Fruit fly (Drosophila melanogaster) whole organism, prepupa: ENCODE measurements around the gene CG43098.

Source experiments
- Blimp-1 ChIP-seq: fragments of 200-800 bp; sonication (Bioruptor generic); optimal IDR thresholded peaks from 3 replicates; lab custom pipeline; 2017; ENCODE audit warnings: missing biosample characterization, missing genetic modification characterization, mild to moderate bottlenecking, moderate library complexity, missing genetic modification reagents
- CG10631 ChIP-seq: fragments of 200-800 bp; sonication (Bioruptor generic); optimal IDR thresholded peaks from 2 replicates; lab custom pipeline; 2016; ENCODE audit warnings: missing biosample characterization, missing genetic modification characterization
- CG10669 ChIP-seq: fragments of 200-800 bp; sonication (Bioruptor generic); optimal IDR thresholded peaks from 3 replicates; lab custom pipeline; 2018; ENCODE audit warnings: missing biosample characterization, mild to moderate bottlenecking, missing genetic modification characterization, moderate library complexity
- CG11294 ChIP-seq: fragments of 200-800 bp; sonication (Bioruptor generic); IDR thresholded peaks from 2 replicates; pipeline ENCODE4 v1.3.6; 2022; ENCODE audit warnings: missing biosample characterization, missing genetic modification characterization
- CG11762 ChIP-seq: fragments of 200-800 bp; sonication (Bioruptor generic); optimal IDR thresholded peaks from 3 replicates; lab custom pipeline; 2016; ENCODE audit warnings: missing biosample characterization, missing genetic modification characterization; ENCODE audit not compliant: insufficient read depth
- CG15336 ChIP-seq: fragments of 200-800 bp; sonication (Bioruptor generic); IDR thresholded peaks from 2 replicates; pipeline ENCODE4 v1.3.6; 2022; ENCODE audit warnings: missing biosample characterization, missing genetic modification characterization
- CG1621 ChIP-seq: fragments of 200-800 bp; sonication (Bioruptor generic); optimal IDR thresholded peaks from 3 replicates; lab custom pipeline; 2018; ENCODE audit warnings: missing biosample characterization, mild to moderate bottlenecking, missing genetic modification characterization
- CG16779 ChIP-seq: fragments of 200-800 bp; sonication (Bioruptor generic); optimal IDR thresholded peaks from 3 replicates; lab custom pipeline; 2017; ENCODE audit warnings: missing biosample characterization, mild to moderate bottlenecking, missing genetic modification characterization
- CG3032 ChIP-seq: fragments of 200-800 bp; optimal IDR thresholded peaks from 2 replicates; lab custom pipeline; 2019; ENCODE audit warnings: missing biosample characterization, mild to moderate bottlenecking, missing genetic modification characterization, moderate library complexity
- CG31627 ChIP-seq: fragments of 200-800 bp; sonication (Bioruptor generic); optimal IDR thresholded peaks from 3 replicates; lab custom pipeline; 2016; ENCODE audit warnings: missing biosample characterization, missing genetic modification characterization
- CG32006 ChIP-seq: fragments of 200-800 bp; sonication (Bioruptor generic); optimal IDR thresholded peaks from 3 replicates; lab custom pipeline; 2017; ENCODE audit warnings: missing biosample characterization, mild to moderate bottlenecking, missing genetic modification characterization
- CG34406 ChIP-seq: fragments of 200-800 bp; sonication (Bioruptor generic); optimal IDR thresholded peaks from 3 replicates; lab custom pipeline; 2016; ENCODE audit warnings: missing biosample characterization, missing genetic modification characterization
- CG3919 ChIP-seq: fragments of 200-800 bp; sonication (Bioruptor generic); optimal IDR thresholded peaks from 3 replicates; lab custom pipeline; 2016; ENCODE audit warnings: missing biosample characterization, missing genetic modification characterization
- CG4318 ChIP-seq: fragments of 200-800 bp; sonication (Bioruptor generic); optimal IDR thresholded peaks from 3 replicates; lab custom pipeline; 2017; ENCODE audit warnings: missing biosample characterization, mild to moderate bottlenecking, missing genetic modification characterization
- CG6163 ChIP-seq: fragments of 200-800 bp; sonication (Bioruptor generic); IDR thresholded peaks from 3 replicates; pipeline ENCODE4 v1.3.6; 2022; ENCODE audit warnings: missing biosample characterization, missing genetic modification characterization
- CG6276 ChIP-seq: fragments of 200-800 bp; sonication (Bioruptor generic); optimal IDR thresholded peaks from 2 replicates; lab custom pipeline; 2017; ENCODE audit warnings: missing biosample characterization, mild to moderate bottlenecking, missing genetic modification characterization
- CG6792 ChIP-seq: fragments of 200-800 bp; sonication (Bioruptor generic); optimal IDR thresholded peaks from 3 replicates; lab custom pipeline; 2016; ENCODE audit warnings: missing biosample characterization, missing genetic modification characterization
- CG6808 ChIP-seq: fragments of 200-800 bp; sonication (Bioruptor generic); optimal IDR thresholded peaks from 3 replicates; lab custom pipeline; 2017; ENCODE audit warnings: missing biosample characterization, missing genetic modification characterization, mild to moderate bottlenecking, moderate library complexity, missing genetic modification reagents
- CG6854 ChIP-seq: fragments of 200-800 bp; sonication (Bioruptor generic); optimal IDR thresholded peaks from 2 replicates; lab custom pipeline; 2017; ENCODE audit warnings: missing biosample characterization, mild to moderate bottlenecking, missing genetic modification characterization
- CG7368 ChIP-seq: fragments of 200-800 bp; sonication (Bioruptor generic); optimal IDR thresholded peaks from 3 replicates; lab custom pipeline; 2016; ENCODE audit warnings: missing biosample characterization, missing genetic modification characterization
- CG8119 ChIP-seq: fragments of 200-800 bp; sonication (Bioruptor generic); IDR thresholded peaks from 3 replicates; pipeline ENCODE4 v1.3.6; 2022; ENCODE audit warnings: missing biosample characterization, missing genetic modification characterization
- CG8319 ChIP-seq: fragments of 200-800 bp; sonication (Bioruptor generic); optimal IDR thresholded peaks from 3 replicates; lab custom pipeline; 2016; ENCODE audit warnings: missing biosample characterization, missing genetic modification characterization
- CG8632 ChIP-seq: fragments of 200-800 bp; sonication (Bioruptor generic); optimal IDR thresholded peaks from 3 replicates; lab custom pipeline; 2016; ENCODE audit warnings: missing biosample characterization, missing genetic modification characterization
- CG9139 ChIP-seq: fragments of 200-800 bp; sonication (Bioruptor generic); optimal IDR thresholded peaks from 3 replicates; lab custom pipeline; 2017; ENCODE audit warnings: missing biosample characterization, mild to moderate bottlenecking, missing genetic modification characterization
- Eip78C ChIP-seq: fragments of 200-800 bp; sonication (Bioruptor generic); peaks from one replicate; lab custom pipeline; 2016; ENCODE audit warnings: missing biosample characterization, missing genetic modification characterization
- Eip93F ChIP-seq: fragments of 200-800 bp; sonication (Bioruptor generic); optimal IDR thresholded peaks from 2 replicates; lab custom pipeline; 2016; ENCODE audit warnings: missing biosample characterization, mild to moderate bottlenecking, missing genetic modification characterization
- Ets21C ChIP-seq: fragments of 200-800 bp; sonication (Bioruptor generic); optimal IDR thresholded peaks from 3 replicates; lab custom pipeline; 2016; ENCODE audit warnings: missing biosample characterization, missing genetic modification characterization
- Ets96B ChIP-seq: fragments of 200-800 bp; optimal IDR thresholded peaks from 2 replicates; lab custom pipeline; 2019; ENCODE audit warnings: missing biosample characterization, mild to moderate bottlenecking, missing genetic modification characterization, moderate library complexity
- Gug ChIP-seq: fragments of 200-800 bp; sonication (Bioruptor generic); IDR thresholded peaks from 2 replicates; pipeline ENCODE4 v1.3.6; 2022; ENCODE audit warnings: missing biosample characterization, missing genetic modification characterization
- Hr38 ChIP-seq: sonication (Bioruptor generic); optimal IDR thresholded peaks from 2 replicates; lab custom pipeline; 2016; ENCODE audit warnings: missing biosample characterization, missing genetic modification characterization
- Hr39 ChIP-seq: fragments of 200-800 bp; sonication (Bioruptor generic); optimal IDR thresholded peaks from 2 replicates; lab custom pipeline; 2016; ENCODE audit warnings: missing biosample characterization, missing genetic modification characterization
- Hr4 ChIP-seq: fragments of 200-800 bp; sonication (Bioruptor generic); optimal IDR thresholded peaks from 3 replicates; lab custom pipeline; 2016; ENCODE audit warnings: missing biosample characterization, missing genetic modification characterization
- Met ChIP-seq: fragments of 200-800 bp; sonication (Bioruptor generic); optimal IDR thresholded peaks from 3 replicates; lab custom pipeline; 2016; ENCODE audit warnings: missing biosample characterization, missing genetic modification characterization
- Smox ChIP-seq: fragments of 200-800 bp; sonication (Bioruptor generic); optimal IDR thresholded peaks from 3 replicates; lab custom pipeline; 2016; ENCODE audit warnings: missing biosample characterization, missing genetic modification characterization
- Sox102F ChIP-seq: fragments of 200-800 bp; sonication (Bioruptor generic); optimal IDR thresholded peaks from 2 replicates; lab custom pipeline; 2016; ENCODE audit warnings: missing biosample characterization, mild to moderate bottlenecking, missing genetic modification characterization
- Sox14 ChIP-seq: fragments of 200-800 bp; sonication (Bioruptor generic); optimal IDR thresholded peaks from 3 replicates; lab custom pipeline; 2016; ENCODE audit warnings: missing biosample characterization, missing genetic modification characterization
- Sox15 ChIP-seq: fragments of 200-800 bp; sonication (Bioruptor generic); optimal IDR thresholded peaks from 3 replicates; lab custom pipeline; 2016; ENCODE audit warnings: missing biosample characterization, missing genetic modification characterization
- achi ChIP-seq: fragments of 200-800 bp; sonication (Bioruptor generic); optimal IDR thresholded peaks from 3 replicates; lab custom pipeline; 2016; ENCODE audit warnings: missing biosample characterization, missing genetic modification characterization
- acj6 ChIP-seq: fragments of 200-800 bp; sonication (Bioruptor generic); optimal IDR thresholded peaks from 3 replicates; lab custom pipeline; 2016; ENCODE audit warnings: missing biosample characterization, missing genetic modification characterization
- cyc ChIP-seq: fragments of 200-800 bp; sonication (Bioruptor generic); optimal IDR thresholded peaks from 3 replicates; lab custom pipeline; 2016; ENCODE audit warnings: missing biosample characterization, missing genetic modification characterization
- dac ChIP-seq: fragments of 200-800 bp; sonication (Bioruptor generic); optimal IDR thresholded peaks from 2 replicates; lab custom pipeline; 2017; ENCODE audit warnings: missing biosample characterization, mild to moderate bottlenecking, missing genetic modification characterization
- esn ChIP-seq: fragments of 200-800 bp; sonication (Bioruptor generic); optimal IDR thresholded peaks from 2 replicates; lab custom pipeline; 2016; ENCODE audit warnings: missing biosample characterization, mild to moderate bottlenecking, missing genetic modification characterization, moderate library complexity
- fd59A ChIP-seq: fragments of 200-800 bp; sonication (Bioruptor generic); optimal IDR thresholded peaks from 2 replicates; lab custom pipeline; 2017; ENCODE audit warnings: missing biosample characterization, mild to moderate bottlenecking, missing genetic modification characterization, missing genetic modification reagents
- fd85E ChIP-seq: fragments of 200-800 bp; sonication (Bioruptor generic); optimal IDR thresholded peaks from 3 replicates; lab custom pipeline; 2016; ENCODE audit warnings: missing biosample characterization, missing genetic modification characterization
- fkh ChIP-seq: fragments of 200-800 bp; sonication (Bioruptor generic); optimal IDR thresholded peaks from 3 replicates; lab custom pipeline; 2017; ENCODE audit warnings: missing biosample characterization, mild to moderate bottlenecking, missing genetic modification characterization, moderate library complexity
- lz ChIP-seq: fragments of 200-800 bp; sonication (Bioruptor generic); optimal IDR thresholded peaks from 3 replicates; lab custom pipeline; 2016; ENCODE audit warnings: missing biosample characterization, missing genetic modification characterization
- net ChIP-seq: fragments of 200-800 bp; sonication (Bioruptor generic); optimal IDR thresholded peaks from 3 replicates; lab custom pipeline; 2016; ENCODE audit warnings: missing biosample characterization, missing genetic modification characterization
- pdm3 ChIP-seq: fragments of 200-800 bp; sonication (Bioruptor generic); optimal IDR thresholded peaks from 3 replicates; lab custom pipeline; 2016; ENCODE audit warnings: missing biosample characterization, missing genetic modification characterization
- spab ChIP-seq: fragments of 200-800 bp; sonication (Bioruptor generic); optimal IDR thresholded peaks from 2 replicates; lab custom pipeline; 2017; ENCODE audit warnings: missing biosample characterization, mild to moderate bottlenecking, missing genetic modification characterization, missing genetic modification reagents
- ss ChIP-seq, 2 experiments: fragments of 200-800 bp; sonication (Bioruptor generic); optimal IDR thresholded peaks; 2 replicates in 1 of 2; 3 replicates in 1 of 2; lab custom pipeline; 2017 to 2018; ENCODE audit warnings: mild to moderate bottlenecking in 2 of 2, missing biosample characterization in 2 of 2, missing genetic modification characterization in 2 of 2, moderate library complexity in 1 of 2
- svp ChIP-seq: fragments of 200-800 bp; sonication (Bioruptor generic); peaks from one replicate; lab custom pipeline; 2016; ENCODE audit warnings: missing biosample characterization, missing genetic modification characterization
- topi ChIP-seq: fragments of 200-800 bp; sonication (Bioruptor generic); optimal IDR thresholded peaks from 3 replicates; lab custom pipeline; 2016; ENCODE audit warnings: missing biosample characterization, missing genetic modification characterization
- vri ChIP-seq: fragments of 200-800 bp; sonication (Bioruptor generic); optimal IDR thresholded peaks from 3 replicates; lab custom pipeline; 2016; ENCODE audit warnings: missing biosample characterization, mild to moderate bottlenecking, missing genetic modification characterization

CG43098 gene

dm6 chr3L:3626069-3626468 lies 32.8 kb upstream of the CG43098 start, which contains the start of gene dar1:
dar1 (plus strand) TSS chr3L:3626352.
- TF ChIP-seq CG6854 (peak; percentile 44), pdm3 (GFP tag; lab: Kevin White, UChicago) (no peak), ss (GFP tag; optimal IDR thresholded peaks at IDR 0.05; lab: Kevin White, UChicago) (peak; percentile 28 to 49), Eip93F (no peak), CG6792 (GFP tag; lab: Kevin White, UChicago) (no peak), achi (GFP tag; lab: Kevin White, UChicago) (no peak), topi (GFP tag; lab: Kevin White, UChicago) (no peak), Ets96B (tag; lab: Kevin White, UChicago) (no peak), fd85E (no peak), Sox102F (peak; percentile 17), CG6808 (GFP tag; lab: Kevin White, UChicago) (no peak), CG6276 (GFP tag; lab: Kevin White, UChicago) (no peak), CG3919 (peak; percentile 35), Sox15 (GFP tag; lab: Kevin White, UChicago) (no peak), svp (GFP tag; lab: Kevin White, UChicago) (no peak), vri (GFP tag; lab: Kevin White, UChicago) (peak; percentile 1), cyc (no peak), CG10631 (no peak), CG8632 (GFP tag; lab: Kevin White, UChicago) (no peak), CG16779 (tag; lab: Kevin White, UChicago) (no peak), Met (GFP tag; lab: Kevin White, UChicago) (no peak), Ets21C (GFP tag; lab: Kevin White, UChicago) (no peak), CG10669 (GFP tag; lab: Kevin White, UChicago) (no peak), net (GFP tag; lab: Kevin White, UChicago) (peak; percentile 26), CG9139 (GFP tag; lab: Kevin White, UChicago) (no peak), CG4318 (GFP tag; lab: Kevin White, UChicago) (no peak), esn (GFP tag; lab: Kevin White, UChicago) (peak; percentile 31), CG32006 (no peak), CG11762 (GFP tag; lab: Kevin White, UChicago) (no peak), CG11294 (GFP tag; lab: Robert Waterston, UW) (0 out of 2 replicates have a peak, but pooled peaks have one; percentile 13), Sox14 (GFP tag; lab: Kevin White, UChicago) (no peak), acj6 (GFP tag; lab: Kevin White, UChicago) (no peak), CG31627 (GFP tag; lab: Kevin White, UChicago) (no peak), CG1621 (tag; lab: Kevin White, UChicago) (no peak), Hr4 (no peak), CG3032 (no peak), Blimp-1 (GFP tag; lab: Kevin White, UChicago) (peak; percentile 11), Smox (GFP tag; lab: Kevin White, UChicago) (no peak), CG6163 (GFP tag; lab: Robert Waterston, UW) (peak; percentile 53; the same call in 2 of the 3 replicates), spab (GFP tag; lab: Kevin White, UChicago) (no peak), Hr38 (no peak), fd59A (GFP tag; lab: Kevin White, UChicago) (no peak), CG7368 (GFP tag; lab: Kevin White, UChicago) (no peak), Eip78C (GFP tag; lab: Kevin White, UChicago) (peak; percentile 58), CG8119 (peak; percentile 17; the same call in 1 of the 3 replicates), lz (GFP tag; lab: Kevin White, UChicago) (no peak), Hr39 (GFP tag; lab: Kevin White, UChicago) (no peak), dac (GFP tag; lab: Kevin White, UChicago) (no peak), CG15336 (GFP tag; lab: Robert Waterston, UW) (peak; percentile 30; the same call in 1 of the 2 replicates), CG34406 (GFP tag; lab: Kevin White, UChicago) (no peak), CG8319 (GFP tag; lab: Kevin White, UChicago) (no peak), fkh (GFP tag; lab: Kevin White, UChicago) (no peak), Gug (GFP tag; lab: Robert Waterston, UW) (no peak)
